Fruit fly (Drosophila melanogaster): ENCODE measurements around the gene Edg84A.
A peak's percentile ranks its signal among the peaks of the same experiment; 100 is the strongest.

Gene Edg84A

DNA sequence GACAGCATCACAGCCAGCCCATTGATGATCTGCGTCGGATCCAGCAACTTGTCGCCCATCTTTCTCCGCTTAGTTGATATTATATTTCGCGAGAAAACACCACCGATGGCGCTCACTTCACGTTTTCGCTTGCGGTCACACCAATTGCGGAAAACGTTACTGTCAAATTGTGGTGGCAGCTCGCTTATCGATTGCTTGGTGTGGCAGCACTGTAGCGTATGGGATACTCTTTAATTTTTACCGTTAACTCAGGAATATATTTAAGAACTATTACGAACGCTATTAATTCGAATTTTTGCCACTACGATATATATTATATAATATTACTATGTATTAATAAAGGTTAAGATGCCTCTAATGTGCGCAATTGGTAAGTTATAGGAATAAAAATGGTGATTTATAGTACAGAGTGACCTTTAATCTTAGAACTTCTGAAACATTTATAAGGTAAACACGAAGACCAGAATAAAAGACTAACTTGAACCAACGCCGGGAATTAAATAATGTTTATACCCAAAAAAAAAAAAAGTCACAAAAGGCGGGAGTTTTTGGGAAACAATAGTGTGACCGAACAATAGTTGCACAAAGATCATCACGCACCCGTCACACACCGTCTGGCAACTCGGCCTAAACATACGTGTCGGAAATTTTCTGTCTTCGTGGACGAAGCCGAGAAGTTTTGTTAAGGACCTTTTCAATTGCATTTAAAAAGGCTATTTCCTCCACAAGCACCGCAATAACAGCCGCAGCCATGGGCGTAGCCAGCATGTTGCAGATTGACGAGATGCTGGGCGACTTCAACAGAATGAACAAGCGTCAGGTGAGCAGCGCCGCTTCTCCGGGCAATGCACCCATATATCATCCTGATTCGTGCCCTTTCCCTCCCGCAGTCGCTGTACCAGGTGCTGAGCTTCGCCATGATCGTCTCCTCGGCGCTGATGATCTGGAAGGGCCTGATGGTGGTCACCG, 26.7 kb upstream of the Edg84A start, which contains the start of the genes CG1307 and twr (continued):
- TF ChIP-seq Sox15 (GFP tag; optimal IDR thresholded peaks at IDR 0.05), result no peak
- TF ChIP-seq CG31627 (GFP tag; optimal IDR thresholded peaks at IDR 0.05), result no peak
- no peak for TF ChIP-seq lz (GFP tag; optimal IDR thresholded peaks at IDR 0.05)
- TF ChIP-seq Gug (GFP tag; IDR thresholded peaks at IDR 0.05), result no peak
- no peak for TF ChIP-seq OdsH (GFP tag; optimal IDR thresholded peaks at IDR 0.05)
- TF ChIP-seq acj6 (GFP tag; optimal IDR thresholded peaks at IDR 0.05), result no peak
- TF ChIP-seq Lpt (GFP tag; optimal IDR thresholded peaks at IDR 0.05), result no peak
- peak; percentile 21; the same call in 1 of the 3 replicates for TF ChIP-seq CG8119 (GFP tag; IDR thresholded peaks at IDR 0.05)
- no peak for TF ChIP-seq Hr38 (GFP tag; optimal IDR thresholded peaks at IDR 0.05)
- TF ChIP-seq Eip75B (GFP tag; optimal IDR thresholded peaks at IDR 0.05), result no peak
- no peak for TF ChIP-seq CG16779 (tag; optimal IDR thresholded peaks at IDR 0.05)
- TF ChIP-seq Sox14 (GFP tag; optimal IDR thresholded peaks at IDR 0.05), result no peak
- 0 out of 2 replicates have a peak, but pooled peaks have one; percentile 42 for TF ChIP-seq CG15336 (GFP tag; IDR thresholded peaks at IDR 0.05)
- peak; percentile 59; the same call in 2 of the 3 replicates for TF ChIP-seq eg (GFP tag; IDR thresholded peaks at IDR 0.05)
- no peak for TF ChIP-seq spab (GFP tag; optimal IDR thresholded peaks at IDR 0.05)
- TF ChIP-seq Hr39 (GFP tag; optimal IDR thresholded peaks at IDR 0.05), result no peak
- no peak for TF ChIP-seq CG4318 (GFP tag; optimal IDR thresholded peaks at IDR 0.05)
- TF ChIP-seq CG6792 (GFP tag; optimal IDR thresholded peaks at IDR 0.05), result no peak
- TF ChIP-seq ss (GFP tag; optimal IDR thresholded peaks at IDR 0.05), result no peak
- no peak for TF ChIP-seq CG6808 (GFP tag; optimal IDR thresholded peaks at IDR 0.05)
- TF ChIP-seq fkh (GFP tag; optimal IDR thresholded peaks at IDR 0.05), result no peak
- no peak for TF ChIP-seq CG10669 (GFP tag; optimal IDR thresholded peaks at IDR 0.05)
- TF ChIP-seq CG3032 (tag; optimal IDR thresholded peaks at IDR 0.05), result peak; percentile 2
- no peak for TF ChIP-seq fd85E (GFP tag; optimal IDR thresholded peaks at IDR 0.05)
- no peak for TF ChIP-seq CG6276 (GFP tag; optimal IDR thresholded peaks at IDR 0.05)
- TF ChIP-seq Smox (GFP tag; optimal IDR thresholded peaks at IDR 0.05), result no peak
- TF ChIP-seq cyc (GFP tag; optimal IDR thresholded peaks at IDR 0.05), result no peak
- no peak for TF ChIP-seq CG10631 (GFP tag; optimal IDR thresholded peaks at IDR 0.05)
- TF ChIP-seq dac (GFP tag; optimal IDR thresholded peaks at IDR 0.05), result no peak
- no peak for TF ChIP-seq fd59A (GFP tag; optimal IDR thresholded peaks at IDR 0.05)
- TF ChIP-seq salr (GFP tag; optimal IDR thresholded peaks at IDR 0.05), result no peak
- no peak for TF ChIP-seq Eip78C (GFP tag)
- TF ChIP-seq Sox102F (GFP tag; optimal IDR thresholded peaks at IDR 0.05), result no peak
- no peak for TF ChIP-seq CG34406 (GFP tag; optimal IDR thresholded peaks at IDR 0.05)
- TF ChIP-seq CG32006 (GFP tag; optimal IDR thresholded peaks at IDR 0.05), result no peak

DNA sequence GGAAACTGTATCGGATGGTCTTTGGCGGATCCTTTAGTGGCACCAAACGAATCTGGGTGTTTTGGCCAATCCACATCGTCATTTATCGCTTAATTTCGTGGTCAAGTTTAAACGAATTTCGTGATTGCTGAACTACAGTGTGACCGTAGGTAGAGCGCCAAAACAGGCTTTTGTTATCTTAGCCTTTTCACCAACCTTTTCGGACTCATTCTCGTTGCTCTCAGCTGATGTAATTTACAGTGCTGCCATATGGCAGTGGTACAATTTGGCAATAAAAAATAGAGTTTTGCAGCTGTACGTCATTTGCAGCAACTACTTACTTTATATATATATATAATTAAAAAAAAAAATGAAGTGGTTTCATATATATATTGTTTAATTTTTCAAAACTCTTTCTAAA, 24.3 kb upstream of the Edg84A start, which contains the start of gene agt:
agt (minus strand) TSS at position 160 of the 400 bp plus-strand sequence.
- TF ChIP-seq fkh (GFP tag; optimal IDR thresholded peaks at IDR 0.05) (no peak), pdm3 (GFP tag; optimal IDR thresholded peaks at IDR 0.05) (no peak), esn (GFP tag; optimal IDR thresholded peaks at IDR 0.05) (peak; percentile 10), CG15336 (GFP tag; IDR thresholded peaks at IDR 0.05) (0 out of 2 replicates have a peak, but pooled peaks have one; percentile 16), CG6276 (GFP tag; optimal IDR thresholded peaks at IDR 0.05) (no peak), eg (GFP tag; IDR thresholded peaks at IDR 0.05) (no peak), CG3919 (GFP tag; optimal IDR thresholded peaks at IDR 0.05) (no peak), CG11902 (GFP tag; optimal IDR thresholded peaks at IDR 0.05) (no peak), CG11294 (GFP tag; IDR thresholded peaks at IDR 0.05) (no peak), CG6163 (GFP tag; IDR thresholded peaks at IDR 0.05) (no peak), CG3032 (tag; optimal IDR thresholded peaks at IDR 0.05) (peak; percentile 8)
